Fruit fly (Drosophila melanogaster) whole organism, pupa: ENCODE data around the gene escl.

Source experiments
- EcR ChIP-seq: fragments of 200-800 bp; sonication (Bioruptor generic); optimal IDR thresholded peaks from 3 replicates; lab custom pipeline; 2019; ENCODE audit warnings: missing biosample characterization, missing genetic modification characterization, mild to moderate bottlenecking, moderate library complexity, missing genetic modification reagents

Gene escl

dm6 chr2L:12040510-12040909, 49.8 kb downstream of the escl start, which contains the start of gene CG6766:
Gene CG6766 (minus strand): TSS chr2L:12040689.
- TF ChIP-seq EcR (GFP tag; lab: Kevin White, UChicago) = no peak
